Worm (Caenorhabditis elegans) whole organism, late embryonic: ENCODE measurements around the gene lact-3.

ENCODE experiments used
- ceh-9 ChIP-seq: sonication (generic microtip); optimal IDR thresholded peaks from 2 replicates; lab custom pipeline; 2016; ENCODE audit warnings: mild to moderate bottlenecking, missing genetic modification characterization, inconsistent platforms, missing compliant biosample characterization
- fkh-10 ChIP-seq: fragments of 150-350 bp; optimal IDR thresholded peaks from 2 replicates; lab custom pipeline; 2014; ENCODE audit warnings: missing biosample characterization, missing genetic modification reagents, missing genetic modification characterization

- TF ChIP-seq fkh-10 (GFP tag; lab: Kevin White, UChicago) (no peak), ceh-9 (tag; lab: Kevin White, UChicago) (no peak)
Observed at ce11 chrII:10696060-10696459, 38.6 kb upstream of the lact-3 start.
